Fruit fly (Drosophila melanogaster) whole organism, embryonic: ENCODE measurements around the gene Gr93a.

Experiments used
- Aef1 ChIP-seq: fragments of 200-800 bp; sonication (Bioruptor generic); IDR thresholded peaks from 3 replicates; pipeline ENCODE4 v1.3.6; 2022; ENCODE audit warnings: missing biosample characterization, missing genetic modification characterization
- Atf6 ChIP-seq: fragments of 200-800 bp; sonication (Bioruptor generic); IDR thresholded peaks from 2 replicates; pipeline ENCODE4 v1.3.6; 2022; ENCODE audit warnings: missing biosample characterization, missing genetic modification characterization
- Blimp-1 ChIP-seq: fragments of 200-800 bp; sonication (Bioruptor generic); optimal IDR thresholded peaks from 3 replicates; lab custom pipeline; 2018; ENCODE audit warnings: missing biosample characterization, missing genetic modification characterization, mild to moderate bottlenecking, moderate library complexity, missing genetic modification reagents
- CG10321 ChIP-seq: fragments of 200-800 bp; sonication (Bioruptor generic); IDR thresholded peaks from 2 replicates; pipeline ENCODE4 v1.3.6; 2022; ENCODE audit warnings: missing biosample characterization, missing genetic modification characterization
- CG10543 ChIP-seq: fragments of 200-800 bp; sonication (Bioruptor generic); optimal IDR thresholded peaks from 3 replicates; lab custom pipeline; 2017; ENCODE audit warnings: missing biosample characterization, mild to moderate bottlenecking, missing genetic modification characterization, moderate library complexity
- CG15479 ChIP-seq: fragments of 200-800 bp; sonication (Bioruptor generic); optimal IDR thresholded peaks from 3 replicates; lab custom pipeline; 2019; ENCODE audit warnings: missing biosample characterization, mild to moderate bottlenecking, missing genetic modification characterization, moderate library complexity
- CG15696 ChIP-seq: fragments of 200-800 bp; sonication (Bioruptor generic); optimal IDR thresholded peaks from 2 replicates; lab custom pipeline; 2019; ENCODE audit warnings: missing biosample characterization, mild to moderate bottlenecking, missing genetic modification characterization, moderate library complexity
- CG17361 ChIP-seq: fragments of 200-800 bp; sonication (Bioruptor generic); IDR thresholded peaks from 3 replicates; pipeline ENCODE4 v1.3.6; 2022; ENCODE audit warnings: missing biosample characterization, missing genetic modification characterization
- CG18011 ChIP-seq: fragments of 200-800 bp; sonication (Bioruptor generic); optimal IDR thresholded peaks from 2 replicates; lab custom pipeline; 2017; ENCODE audit warnings: missing biosample characterization, missing genetic modification characterization, mild to moderate bottlenecking, moderate library complexity, missing genotype
- CG18619 ChIP-seq: fragments of 200-800 bp; sonication (Bioruptor generic); optimal IDR thresholded peaks from 3 replicates; lab custom pipeline; 2017; ENCODE audit warnings: missing biosample characterization, mild to moderate bottlenecking, missing genetic modification characterization
- CG18764 ChIP-seq: fragments of 200-800 bp; sonication (Bioruptor generic); optimal IDR thresholded peaks from 3 replicates; lab custom pipeline; 2016; ENCODE audit warnings: missing biosample characterization, missing genetic modification characterization
- CG30403 ChIP-seq: fragments of 200-800 bp; sonication (Bioruptor generic); optimal IDR thresholded peaks from 3 replicates; lab custom pipeline; 2016; ENCODE audit warnings: missing biosample characterization, missing genetic modification characterization
- CG3281 ChIP-seq: fragments of 200-800 bp; sonication (Bioruptor generic); optimal IDR thresholded peaks from 3 replicates; lab custom pipeline; 2017; ENCODE audit warnings: missing biosample characterization, mild to moderate bottlenecking, missing genetic modification characterization
- CG34376 ChIP-seq: fragments of 200-800 bp; sonication (Bioruptor generic); optimal IDR thresholded peaks from 2 replicates; lab custom pipeline; 2018; ENCODE audit warnings: missing biosample characterization, mild to moderate bottlenecking, missing genetic modification characterization
- CG4404 ChIP-seq: fragments of 200-800 bp; sonication (Bioruptor generic); IDR thresholded peaks from 2 replicates; pipeline ENCODE4 v1.3.6; 2022; ENCODE audit warnings: missing biosample characterization, missing genetic modification characterization
- CG9609 ChIP-seq: fragments of 200-800 bp; sonication (Bioruptor generic); optimal IDR thresholded peaks from 3 replicates; lab custom pipeline; 2016; ENCODE audit warnings: missing biosample characterization, missing genetic modification characterization
- CG9797 ChIP-seq: fragments of 200-800 bp; sonication (Bioruptor generic); optimal IDR thresholded peaks from 3 replicates; lab custom pipeline; 2018; ENCODE audit warnings: missing biosample characterization, mild to moderate bottlenecking, missing genetic modification characterization
- CG9876 ChIP-seq: fragments of 200-800 bp; sonication (Bioruptor generic); optimal IDR thresholded peaks from 2 replicates; lab custom pipeline; 2016; ENCODE audit warnings: missing biosample characterization, missing genetic modification characterization
- Dbx ChIP-seq: fragments of 200-800 bp; sonication (Bioruptor generic); IDR thresholded peaks from 3 replicates; pipeline ENCODE4 v1.3.6; 2022; ENCODE audit warnings: missing biosample characterization, missing genetic modification characterization
- Dref ChIP-seq: fragments of 200-800 bp; sonication (Bioruptor generic); IDR thresholded peaks from 2 replicates; pipeline ENCODE4 v1.3.6; 2022; ENCODE audit warnings: missing biosample characterization, missing genetic modification characterization
- Ets97D ChIP-seq: fragments of 200-800 bp; sonication (Bioruptor generic); optimal IDR thresholded peaks from 3 replicates; lab custom pipeline; 2016; ENCODE audit warnings: missing biosample characterization, missing genetic modification characterization
- Gsc ChIP-seq: fragments of 200-800 bp; sonication (Bioruptor generic); IDR thresholded peaks from 2 replicates; pipeline ENCODE4 v1.3.6; 2022; ENCODE audit warnings: missing biosample characterization, missing genetic modification characterization
- NfI ChIP-seq: fragments of 200-800 bp; sonication (Bioruptor generic); optimal IDR thresholded peaks from 3 replicates; lab custom pipeline; 2018; ENCODE audit warnings: missing biosample characterization, mild to moderate bottlenecking, missing genetic modification characterization, moderate library complexity
- Oli ChIP-seq: fragments of 200-800 bp; sonication (Bioruptor generic); optimal IDR thresholded peaks from 2 replicates; lab custom pipeline; 2018; ENCODE audit warnings: missing biosample characterization, mild to moderate bottlenecking, missing genetic modification characterization, moderate library complexity
- Sin3A ChIP-seq: fragments of >200 bp; optimal IDR thresholded peaks from 2 replicates; lab custom pipeline; 2018
- Spps ChIP-seq: fragments of 200-800 bp; sonication (Bioruptor generic); optimal IDR thresholded peaks from 2 replicates; lab custom pipeline; 2018; ENCODE audit warnings: missing biosample characterization, mild to moderate bottlenecking, missing genetic modification characterization
- Usf ChIP-seq: fragments of 200-800 bp; sonication (Bioruptor generic); optimal IDR thresholded peaks from 2 replicates; lab custom pipeline; 2017; ENCODE audit warnings: missing genotype, missing biosample characterization, missing genetic modification characterization
- Xrp1 ChIP-seq: fragments of 200-800 bp; sonication (Bioruptor generic); IDR thresholded peaks from 2 replicates; pipeline ENCODE4 v1.3.6; 2022; ENCODE audit warnings: missing biosample characterization, missing genetic modification characterization
- al ChIP-seq: fragments of 200-800 bp; sonication (Bioruptor generic); IDR thresholded peaks from 2 replicates; pipeline ENCODE4 v1.3.6; 2022; ENCODE audit warnings: missing biosample characterization, missing genetic modification characterization
- br ChIP-seq: fragments of >200 bp; optimal IDR thresholded peaks from 2 replicates; lab custom pipeline; 2017
- croc ChIP-seq: fragments of 200-800 bp; sonication (Bioruptor generic); conservative IDR thresholded peaks from 3 replicates; pipeline ENCODE4 v1.3.6; 2022; ENCODE audit warnings: missing biosample characterization, missing genetic modification characterization
- crol ChIP-seq: fragments of 200-800 bp; sonication (Bioruptor generic); IDR thresholded peaks from 2 replicates; pipeline ENCODE4 v1.3.6; 2022; ENCODE audit warnings: missing biosample characterization, missing genetic modification characterization
- dmrt99B ChIP-seq: fragments of 200-800 bp; sonication (Bioruptor generic); optimal IDR thresholded peaks from 2 replicates; lab custom pipeline; 2018; ENCODE audit warnings: missing biosample characterization, mild to moderate bottlenecking, missing genetic modification characterization, moderate library complexity
- ewg ChIP-seq: fragments of 200-800 bp; sonication (Bioruptor generic); optimal IDR thresholded peaks from 3 replicates; lab custom pipeline; 2017; ENCODE audit warnings: mild to moderate bottlenecking, missing biosample characterization, missing genetic modification reagents, missing genetic modification characterization
- eyg ChIP-seq: fragments of 200-800 bp; sonication (Bioruptor generic); optimal IDR thresholded peaks from 3 replicates; lab custom pipeline; 2016; ENCODE audit warnings: missing biosample characterization, missing genetic modification characterization
- fd102C ChIP-seq: fragments of 200-800 bp; sonication (Bioruptor generic); optimal IDR thresholded peaks from 2 replicates; lab custom pipeline; 2018; ENCODE audit warnings: missing biosample characterization, mild to moderate bottlenecking, missing genetic modification characterization, moderate library complexity
- gro ChIP-seq: fragments of 200-800 bp; sonication (Bioruptor generic); optimal IDR thresholded peaks from 2 replicates; lab custom pipeline; 2016; ENCODE audit warnings: missing biosample characterization, missing genetic modification characterization
- gsb ChIP-seq: fragments of 200-800 bp; sonication (Bioruptor generic); IDR thresholded peaks from 2 replicates; pipeline ENCODE4 v1.3.6; 2022; ENCODE audit warnings: missing biosample characterization, missing genetic modification characterization
- h ChIP-seq: fragments of >200 bp; optimal IDR thresholded peaks from 2 replicates; lab custom pipeline; 2017
- hkb ChIP-seq, 2 experiments: fragments of 200-800 bp in 1 of 2; fragments of >200 bp in 1 of 2; sonication (Bioruptor generic) in 1 of 2; IDR thresholded peaks in 1 of 2; optimal IDR thresholded peaks in 1 of 2; 2 replicates each; pipeline versions ENCODE4 v1.3.6 to Lab custom; 2017 to 2022; ENCODE audit warnings: missing biosample characterization in 1 of 2, missing genetic modification characterization in 1 of 2
- lola ChIP-seq, 3 experiments: fragments of >200 bp in 2 of 3; fragments of 200-800 bp in 1 of 3; sonication (Bioruptor generic) in 1 of 3; optimal IDR thresholded peaks; 2 replicates each; lab custom pipeline; 2017 to 2019; ENCODE audit warnings: missing biosample characterization in 3 of 3, missing genetic modification characterization in 3 of 3, mild to moderate bottlenecking in 1 of 3, moderate library complexity in 1 of 3
- lov ChIP-seq, 2 experiments: fragments of 200-800 bp in 1 of 2; fragments of >200 bp in 1 of 2; sonication (Bioruptor generic) in 1 of 2; IDR thresholded peaks in 1 of 2; optimal IDR thresholded peaks in 1 of 2; 2 replicates in 1 of 2; 3 replicates in 1 of 2; pipeline versions ENCODE4 v1.3.6 to Lab custom; 2017 to 2022; ENCODE audit warnings: missing biosample characterization in 1 of 2, missing genetic modification characterization in 1 of 2
- odd ChIP-seq: fragments of 200-800 bp; sonication (Bioruptor generic); optimal IDR thresholded peaks from 2 replicates; lab custom pipeline; 2017; ENCODE audit warnings: missing biosample characterization, mild to moderate bottlenecking, missing genetic modification characterization
- scrt ChIP-seq: fragments of 200-800 bp; sonication (Bioruptor generic); optimal IDR thresholded peaks from 2 replicates; lab custom pipeline; 2018; ENCODE audit warnings: missing biosample characterization, mild to moderate bottlenecking, missing genetic modification characterization, moderate library complexity
- sens-2 ChIP-seq: fragments of 200-800 bp; sonication (Bioruptor generic); IDR thresholded peaks from 2 replicates; pipeline ENCODE4 v1.3.6; 2022; ENCODE audit warnings: missing biosample characterization, missing genetic modification characterization
- sob ChIP-seq: fragments of 200-800 bp; sonication (Bioruptor generic); IDR thresholded peaks from 2 replicates; pipeline ENCODE4 v1.3.6; 2022; ENCODE audit warnings: missing biosample characterization, missing genetic modification characterization
- ssp ChIP-seq: fragments of 200-800 bp; sonication (Bioruptor generic); IDR thresholded peaks from 2 replicates; pipeline ENCODE4 v1.3.6; 2022; ENCODE audit warnings: missing biosample characterization, missing genetic modification characterization
- trem ChIP-seq: fragments of 200-800 bp; optimal IDR thresholded peaks from 3 replicates; lab custom pipeline; 2019; ENCODE audit warnings: missing biosample characterization, mild to moderate bottlenecking, missing genetic modification characterization, moderate library complexity
- tx ChIP-seq: fragments of 200-800 bp; sonication (Bioruptor generic); optimal IDR thresholded peaks from 2 replicates; lab custom pipeline; 2016; ENCODE audit warnings: missing biosample characterization, missing genetic modification characterization
- vnd ChIP-seq: fragments of 200-800 bp; sonication (Bioruptor generic); IDR thresholded peaks from 3 replicates; pipeline ENCODE4 v1.3.6; 2022; ENCODE audit warnings: missing biosample characterization, missing genetic modification characterization; ENCODE audit not compliant: partially characterized antibody
- wor ChIP-seq: fragments of 200-800 bp; sonication (Bioruptor generic); IDR thresholded peaks from 2 replicates; pipeline ENCODE4 v1.3.6; 2022; ENCODE audit warnings: missing biosample characterization, missing genetic modification characterization

The Gr93a gene

dm6 chr3R:21848987-21849442 lies 16.7 kb downstream of the Gr93a start (continued):
- TF ChIP-seq CG30403 (GFP tag; lab: Kevin White, UChicago) (peak; percentile 80), hkb (optimal IDR thresholded peaks at IDR 0.05; lab: Kevin White, UChicago) (no peak), hkb (GFP tag; IDR thresholded peaks at IDR 0.05; lab: Robert Waterston, UW) (no peak), h (lab: Kevin White, UChicago) (no peak), tx (GFP tag; lab: Kevin White, UChicago) (peak; percentile 32), CG10321 (no peak), NfI (GFP tag; lab: Kevin White, UChicago) (peak; percentile 43), crol (GFP tag; lab: Robert Waterston, UW) (no peak), lov (optimal IDR thresholded peaks at IDR 0.05; lab: Kevin White, UChicago) (no peak), lov (GFP tag; IDR thresholded peaks at IDR 0.05; lab: Robert Waterston, UW) (no peak), sens-2 (no peak), Dbx (GFP tag; lab: Robert Waterston, UW) (no peak), Gsc (GFP tag; lab: Robert Waterston, UW) (no peak), CG17361 (GFP tag; lab: Robert Waterston, UW) (peak; percentile 86), scrt (GFP tag; lab: Kevin White, UChicago) (no peak), ewg (GFP tag; lab: Kevin White, UChicago) (peak; percentile 42), vnd (no peak), CG9797 (GFP tag; lab: Kevin White, UChicago) (no peak), Atf6 (GFP tag; lab: Robert Waterston, UW) (no peak), Spps (tag; lab: Kevin White, UChicago) (peak; percentile 50), gsb (GFP tag; lab: Robert Waterston, UW) (no peak), dmrt99B (tag; lab: Kevin White, UChicago) (peak; percentile 85), Xrp1 (GFP tag; lab: Robert Waterston, UW) (peak; percentile 71), CG18011 (GFP tag; lab: Kevin White, UChicago) (peak; percentile 11), sob (GFP tag; lab: Robert Waterston, UW) (peak; percentile 37; the same call in 1 of the 2 replicates), gro (no peak), ssp (GFP tag; lab: Robert Waterston, UW) (peak; percentile 27; the same call in 1 of the 2 replicates), croc (peak; percentile 32; the same call in 1 of the 3 replicates), CG18764 (GFP tag; lab: Kevin White, UChicago) (peak; percentile 2), wor (GFP tag; lab: Robert Waterston, UW) (no peak), lola (GFP tag; optimal IDR thresholded peaks at IDR 0.05; lab: Kevin White, UChicago) (peak in 1 of 3 experiments; percentile 85), CG3281 (peak; percentile 55), CG9876 (GFP tag; lab: Kevin White, UChicago) (peak; percentile 24), odd (GFP tag; lab: Kevin White, UChicago) (peak; percentile 51), Ets97D (GFP tag; lab: Kevin White, UChicago) (peak; percentile 37), Oli (tag; lab: Kevin White, UChicago) (peak; percentile 78), eyg (peak; percentile 27), fd102C (GFP tag; lab: Kevin White, UChicago) (peak; percentile 12), CG15696 (tag; lab: Kevin White, UChicago) (peak; percentile 78), CG10543 (GFP tag; lab: Kevin White, UChicago) (no peak), Usf (GFP tag; lab: Kevin White, UChicago) (no peak), Blimp-1 (GFP tag; lab: Kevin White, UChicago) (peak; percentile 71), CG4404 (GFP tag; lab: Robert Waterston, UW) (peak; percentile 53), CG15479 (GFP tag; lab: Kevin White, UChicago) (peak; percentile 59), CG34376 (no peak), br (lab: Kevin White, UChicago) (no peak), Aef1 (GFP tag; lab: Robert Waterston, UW) (no peak), CG18619 (GFP tag; lab: Kevin White, UChicago) (peak; percentile 62), Dref (GFP tag; lab: Robert Waterston, UW) (no peak), CG9609 (GFP tag; lab: Kevin White, UChicago) (peak; percentile 31), trem (tag; lab: Kevin White, UChicago) (peak; percentile 74), Sin3A (lab: Kevin White, UChicago) (no peak), al (GFP tag; lab: Robert Waterston, UW) (no peak)
